Worm (Caenorhabditis elegans): Measurements from ENCODE around the gene nlp-17.

nlp-17 gene

ce11 chrIV:13456893-13457292 is 48.7 kb downstream of the nlp-17 start (continued):
- TF ChIP-seq sup-37 (GFP tag; optimal IDR thresholded peaks at IDR 0.05) (no peak), unc-30 (tag; optimal IDR thresholded peaks at IDR 0.05) (no peak)

All from whole organism, L1 larva.